Fruit fly (Drosophila melanogaster) whole organism, embryonic: Measurements from ENCODE around the gene CG13117.

Experiments used
- Bteb2 ChIP-seq: fragments of 200-800 bp; sonication (Bioruptor generic); optimal IDR thresholded peaks from 2 replicates; lab custom pipeline; 2016; ENCODE audit warnings: missing biosample characterization, missing genetic modification characterization
- C15 ChIP-seq: fragments of 200-800 bp; sonication (Bioruptor generic); IDR thresholded peaks from 3 replicates; pipeline ENCODE4 v1.3.6; 2022; ENCODE audit warnings: missing biosample characterization, missing genetic modification characterization
- CG10979 ChIP-seq: fragments of 200-800 bp; sonication (Bioruptor generic); optimal IDR thresholded peaks from 2 replicates; lab custom pipeline; 2018; ENCODE audit warnings: missing biosample characterization, mild to moderate bottlenecking, missing genetic modification characterization, moderate library complexity
- CG11504 ChIP-seq: fragments of 200-800 bp; sonication (Bioruptor generic); optimal IDR thresholded peaks from 3 replicates; lab custom pipeline; 2019; ENCODE audit warnings: missing biosample characterization, mild to moderate bottlenecking, missing genetic modification characterization, moderate library complexity
- CG12071 ChIP-seq: fragments of 200-800 bp; sonication (Bioruptor generic); optimal IDR thresholded peaks from 3 replicates; lab custom pipeline; 2018; ENCODE audit warnings: missing biosample characterization, mild to moderate bottlenecking, missing genetic modification characterization
- CG12769 ChIP-seq: fragments of 200-800 bp; sonication (Bioruptor generic); optimal IDR thresholded peaks from 2 replicates; lab custom pipeline; 2019; ENCODE audit warnings: missing biosample characterization, mild to moderate bottlenecking, missing genetic modification characterization, moderate library complexity
- CG1647 ChIP-seq: fragments of 200-800 bp; sonication (Bioruptor generic); optimal IDR thresholded peaks from 3 replicates; lab custom pipeline; 2016; ENCODE audit warnings: missing biosample characterization, missing genetic modification characterization
- CG16779 ChIP-seq: fragments of 200-800 bp; sonication (Bioruptor generic); IDR thresholded peaks from 2 replicates; pipeline ENCODE4 v1.3.6; 2022; ENCODE audit warnings: missing biosample characterization, missing genetic modification characterization
- CG2199 ChIP-seq: fragments of 200-800 bp; sonication (Bioruptor generic); IDR thresholded peaks from 3 replicates; pipeline ENCODE4 v1.3.6; 2022; ENCODE audit warnings: missing biosample characterization, missing genetic modification characterization
- CG2875 ChIP-seq: fragments of 200-800 bp; sonication (Bioruptor generic); optimal IDR thresholded peaks from 2 replicates; lab custom pipeline; 2017; ENCODE audit warnings: missing biosample characterization, mild to moderate bottlenecking, missing genetic modification characterization, missing genetic modification reagents
- CG3838 ChIP-seq: fragments of 200-800 bp; sonication (Bioruptor generic); optimal IDR thresholded peaks from 3 replicates; lab custom pipeline; 2016; ENCODE audit warnings: missing biosample characterization, missing genetic modification characterization
- CG4617 ChIP-seq: fragments of 200-800 bp; sonication (Bioruptor generic); optimal IDR thresholded peaks from 3 replicates; lab custom pipeline; 2016; ENCODE audit warnings: missing biosample characterization, missing genetic modification characterization, borderline replicate concordance
- CG6689 ChIP-seq: fragments of 200-800 bp; sonication (Bioruptor generic); IDR thresholded peaks from 2 replicates; pipeline ENCODE4 v1.3.6; 2022; ENCODE audit warnings: missing biosample characterization, missing genetic modification characterization
- Deaf1 ChIP-seq: fragments of 200-800 bp; optimal IDR thresholded peaks from 3 replicates; lab custom pipeline; 2019; ENCODE audit warnings: missing biosample characterization, mild to moderate bottlenecking, missing genetic modification characterization, moderate library complexity
- Dek ChIP-seq: fragments of 200-800 bp; sonication (Bioruptor generic); optimal IDR thresholded peaks from 3 replicates; lab custom pipeline; 2019; ENCODE audit warnings: missing biosample characterization, mild to moderate bottlenecking, missing genetic modification characterization, moderate library complexity
- Doc2 ChIP-seq: fragments of 200-800 bp; sonication (Bioruptor generic); IDR thresholded peaks from 2 replicates; pipeline ENCODE4 v1.3.6; 2022; ENCODE audit warnings: missing biosample characterization, missing genetic modification characterization
- E2f1 ChIP-seq: fragments of 200-800 bp; sonication (Bioruptor generic); IDR thresholded peaks from 2 replicates; pipeline ENCODE4 v1.3.6; 2022; ENCODE audit warnings: missing biosample characterization, missing genetic modification characterization
- H15 ChIP-seq: fragments of 200-800 bp; sonication (Bioruptor generic); IDR thresholded peaks from 3 replicates; pipeline ENCODE4 v1.3.6; 2022; ENCODE audit warnings: missing biosample characterization, missing genetic modification characterization
- HLH3B ChIP-seq: fragments of 200-800 bp; sonication (Bioruptor generic); IDR thresholded peaks from 2 replicates; pipeline ENCODE4 v1.3.6; 2022; ENCODE audit warnings: missing biosample characterization, missing genetic modification characterization
- Lhr ChIP-seq: fragments of 200-800 bp; sonication (Bioruptor generic); optimal IDR thresholded peaks from 3 replicates; lab custom pipeline; 2017; ENCODE audit warnings: mild to moderate bottlenecking, missing biosample characterization, missing genetic modification reagents, missing genetic modification characterization
- Mad ChIP-seq: fragments of 200-800 bp; sonication (Bioruptor generic); optimal IDR thresholded peaks from 2 replicates; lab custom pipeline; 2016; ENCODE audit warnings: missing biosample characterization, missing genetic modification characterization
- Meics ChIP-seq: fragments of 200-800 bp; sonication (Bioruptor generic); optimal IDR thresholded peaks from 2 replicates; lab custom pipeline; 2017; ENCODE audit warnings: missing biosample characterization, mild to moderate bottlenecking, missing genetic modification characterization
- NfI ChIP-seq: fragments of 200-800 bp; sonication (Bioruptor generic); optimal IDR thresholded peaks from 3 replicates; lab custom pipeline; 2018; ENCODE audit warnings: missing biosample characterization, mild to moderate bottlenecking, missing genetic modification characterization, moderate library complexity
- TFAM ChIP-seq: fragments of 200-800 bp; sonication (Bioruptor generic); optimal IDR thresholded peaks from 2 replicates; lab custom pipeline; 2017; ENCODE audit warnings: missing biosample characterization, missing genetic modification characterization, inconsistent platforms
- ato ChIP-seq: fragments of 200-800 bp; sonication (Bioruptor generic); IDR thresholded peaks from 2 replicates; pipeline ENCODE4 v1.3.6; 2022; ENCODE audit warnings: missing biosample characterization, missing genetic modification characterization; ENCODE audit not compliant: partially characterized antibody
- bsh ChIP-seq, 2 experiments: fragments of 200-800 bp; sonication (Bioruptor generic); optimal IDR thresholded peaks; 2 replicates each; lab custom pipeline; 2017 to 2018; ENCODE audit warnings: mild to moderate bottlenecking in 2 of 2, missing biosample characterization in 2 of 2, missing genetic modification characterization in 2 of 2, moderate library complexity in 1 of 2
- croc ChIP-seq: fragments of 200-800 bp; sonication (Bioruptor generic); conservative IDR thresholded peaks from 3 replicates; pipeline ENCODE4 v1.3.6; 2022; ENCODE audit warnings: missing biosample characterization, missing genetic modification characterization
- cwo ChIP-seq: fragments of 200-800 bp; sonication (Bioruptor generic); optimal IDR thresholded peaks from 3 replicates; lab custom pipeline; 2017; ENCODE audit warnings: missing biosample characterization, missing genetic modification characterization, mild to moderate bottlenecking, moderate library complexity, missing genetic modification reagents
- dpn ChIP-seq, 2 experiments: fragments of 200-800 bp; sonication (Bioruptor generic); optimal IDR thresholded peaks; 3 replicates each; lab custom pipeline; 2016; ENCODE audit warnings: missing biosample characterization in 2 of 2, missing genetic modification characterization in 2 of 2
- emc ChIP-seq: fragments of 200-800 bp; sonication (Bioruptor generic); optimal IDR thresholded peaks from 2 replicates; lab custom pipeline; 2016; ENCODE audit warnings: missing biosample characterization, missing genetic modification characterization
- ems ChIP-seq: fragments of 200-800 bp; sonication (Bioruptor generic); optimal IDR thresholded peaks from 3 replicates; lab custom pipeline; 2016; ENCODE audit warnings: missing biosample characterization, missing genetic modification characterization
- fd96Cb ChIP-seq: fragments of 200-800 bp; sonication (Bioruptor generic); optimal IDR thresholded peaks from 2 replicates; lab custom pipeline; 2018; ENCODE audit warnings: missing biosample characterization, mild to moderate bottlenecking, missing genetic modification characterization, moderate library complexity
- ftz-f1 ChIP-seq: fragments of 200-800 bp; sonication (Bioruptor generic); optimal IDR thresholded peaks from 2 replicates; lab custom pipeline; 2016; ENCODE audit warnings: missing biosample characterization, missing genetic modification characterization
- kah ChIP-seq: fragments of 200-800 bp; sonication (Bioruptor generic); optimal IDR thresholded peaks from 2 replicates; lab custom pipeline; 2018; ENCODE audit warnings: missing biosample characterization, mild to moderate bottlenecking, missing genetic modification characterization
- lab ChIP-seq: fragments of 200-800 bp; sonication (Bioruptor generic); optimal IDR thresholded peaks from 3 replicates; lab custom pipeline; 2017; ENCODE audit warnings: missing biosample characterization, missing genetic modification characterization, mild to moderate bottlenecking, moderate library complexity, missing genetic modification reagents
- maf-S ChIP-seq: fragments of 200-800 bp; sonication (Bioruptor generic); optimal IDR thresholded peaks from 2 replicates; lab custom pipeline; 2016; ENCODE audit warnings: missing biosample characterization, missing genetic modification characterization
- nau ChIP-seq: fragments of 200-800 bp; sonication (Bioruptor generic); optimal IDR thresholded peaks from 3 replicates; lab custom pipeline; 2017; ENCODE audit warnings: missing biosample characterization, mild to moderate bottlenecking, missing genetic modification characterization, missing genetic modification reagents
- pan ChIP-seq, 4 experiments: fragments of >200 bp in 3 of 4; fragments of 200-800 bp in 1 of 4; sonication (Bioruptor generic) in 1 of 4; optimal IDR thresholded peaks in 3 of 4; IDR thresholded peaks in 1 of 4; 2 replicates each; pipeline versions ENCODE4 v1.3.6 to Lab custom; 2017 to 2022; ENCODE audit warnings: missing biosample characterization in 2 of 4, missing genetic modification characterization in 2 of 4, mixed read lengths in 1 of 4
- pita ChIP-seq: fragments of 200-800 bp; sonication (Bioruptor generic); optimal IDR thresholded peaks from 2 replicates; lab custom pipeline; 2017; ENCODE audit warnings: missing biosample characterization, mild to moderate bottlenecking, missing genetic modification characterization
- pnt ChIP-seq: fragments of 200-800 bp; sonication (Bioruptor generic); optimal IDR thresholded peaks from 3 replicates; lab custom pipeline; 2016; ENCODE audit warnings: missing biosample characterization, missing genetic modification characterization
- pros ChIP-seq: fragments of 200-800 bp; sonication (Bioruptor generic); optimal IDR thresholded peaks from 3 replicates; lab custom pipeline; 2019; ENCODE audit warnings: missing biosample characterization, mild to moderate bottlenecking, missing genetic modification characterization, moderate library complexity
- sd ChIP-seq: fragments of 200-800 bp; sonication (Bioruptor generic); optimal IDR thresholded peaks from 3 replicates; lab custom pipeline; 2018; ENCODE audit warnings: missing biosample characterization, mild to moderate bottlenecking, missing genetic modification characterization, moderate library complexity
- sim ChIP-seq: fragments of 200-800 bp; sonication (Bioruptor generic); IDR thresholded peaks from 2 replicates; pipeline ENCODE4 v1.3.6; 2022; ENCODE audit warnings: missing biosample characterization, missing genetic modification characterization
- sqz ChIP-seq: fragments of 200-800 bp; sonication (Bioruptor generic); optimal IDR thresholded peaks from 3 replicates; lab custom pipeline; 2018; ENCODE audit warnings: missing biosample characterization, mild to moderate bottlenecking, missing genetic modification characterization
- sr ChIP-seq: fragments of 200-800 bp; sonication (Bioruptor generic); IDR thresholded peaks from 3 replicates; pipeline ENCODE4 v1.3.6; 2022; ENCODE audit warnings: missing biosample characterization, missing genetic modification characterization
- tio ChIP-seq: fragments of 200-800 bp; sonication (Bioruptor generic); optimal IDR thresholded peaks from 2 replicates; lab custom pipeline; 2017; ENCODE audit warnings: missing biosample characterization, missing genetic modification characterization, inconsistent platforms
- unc-4 ChIP-seq: fragments of 200-800 bp; sonication (Bioruptor generic); IDR thresholded peaks from 2 replicates; pipeline ENCODE4 v1.3.6; 2022; ENCODE audit warnings: missing biosample characterization, missing genetic modification characterization; ENCODE audit not compliant: partially characterized antibody
- usp ChIP-seq: fragments of >200 bp; optimal IDR thresholded peaks from 2 replicates; lab custom pipeline; 2017; ENCODE audit warnings: missing biosample characterization, missing genetic modification characterization
- zen ChIP-seq: fragments of 200-800 bp; sonication (Bioruptor generic); optimal IDR thresholded peaks from 3 replicates; lab custom pipeline; 2018; ENCODE audit warnings: missing biosample characterization, mild to moderate bottlenecking, missing genetic modification characterization, moderate library complexity
- zfh1 ChIP-seq: fragments of 200-800 bp; sonication (Bioruptor generic); IDR thresholded peaks from 3 replicates; pipeline ENCODE4 v1.3.6; 2022; ENCODE audit warnings: missing biosample characterization, missing genetic modification characterization

CG13117 gene

DNA sequence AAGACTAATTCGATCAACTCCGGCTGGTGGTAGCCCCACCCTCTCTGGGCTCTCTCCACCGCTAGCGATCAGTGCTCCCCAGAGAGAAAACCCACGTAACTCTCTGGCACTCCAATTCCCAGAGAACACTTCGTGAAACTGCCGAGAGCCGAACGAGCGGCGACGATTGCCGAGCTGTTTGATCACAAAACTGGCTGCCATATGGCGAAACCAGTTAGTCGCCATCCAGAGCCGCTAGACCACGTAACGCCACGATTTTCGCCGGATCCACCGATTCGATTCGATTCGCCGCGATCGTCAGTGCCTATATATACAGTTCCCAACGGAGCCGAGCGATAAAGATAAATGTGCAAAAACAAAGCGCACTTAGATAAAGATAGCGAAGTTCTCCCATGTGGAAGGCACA is 45.7 kb downstream of the CG13117 start, which contains the start of gene IP3K1 (continued):
- TF ChIP-seq sim (no peak), ems (GFP tag; lab: Kevin White, UChicago) (no peak), C15 (GFP tag; lab: Robert Waterston, UW) (no peak), Meics (GFP tag; lab: Kevin White, UChicago) (peak; percentile 35), TFAM (GFP tag; lab: Kevin White, UChicago) (no peak), lab (GFP tag; lab: Kevin White, UChicago) (peak; percentile 81), Bteb2 (GFP tag; lab: Kevin White, UChicago) (no peak), sd (tag; lab: Kevin White, UChicago) (peak; percentile 53), maf-S (GFP tag; lab: Kevin White, UChicago) (peak; percentile 16), CG2199 (GFP tag; lab: Robert Waterston, UW) (0 out of 3 replicates have a peak, but pooled peaks have one; percentile 70), dpn (GFP tag; optimal IDR thresholded peaks at IDR 0.05; lab: Kevin White, UChicago) (peak; percentile 9 to 21), CG12071 (peak; percentile 63), nau (GFP tag; lab: Kevin White, UChicago) (peak; percentile 52), CG2875 (GFP tag; lab: Kevin White, UChicago) (peak; percentile 16), cwo (peak; percentile 50), CG11504 (tag; lab: Kevin White, UChicago) (no peak), CG3838 (no peak), usp (no peak), Deaf1 (peak; percentile 100), CG6689 (GFP tag; lab: Robert Waterston, UW) (no peak), sr (GFP tag; lab: Robert Waterston, UW) (peak; percentile 72; the same call in 2 of the 3 replicates), CG1647 (GFP tag; lab: Kevin White, UChicago) (no peak), zfh1 (GFP tag; lab: Robert Waterston, UW) (no peak), ftz-f1 (GFP tag; lab: Kevin White, UChicago) (peak; percentile 65), E2f1 (GFP tag; lab: Robert Waterston, UW) (peak; percentile 30; the same call in 1 of the 2 replicates), Doc2 (GFP tag; lab: Robert Waterston, UW) (no peak), tio (GFP tag; lab: Kevin White, UChicago) (no peak), Mad (GFP tag; lab: Kevin White, UChicago) (no peak), NfI (GFP tag; lab: Kevin White, UChicago) (peak; percentile 3), pros (GFP tag; lab: Kevin White, UChicago) (no peak), croc (GFP tag; lab: Robert Waterston, UW) (no peak), kah (GFP tag; lab: Kevin White, UChicago) (peak; percentile 56), ato (GFP tag; lab: Robert Waterston, UW) (peak; percentile 80), pita (GFP tag; lab: Kevin White, UChicago) (no peak), Lhr (no peak), H15 (GFP tag; lab: Robert Waterston, UW) (no peak), sqz (GFP tag; lab: Kevin White, UChicago) (peak; percentile 25), fd96Cb (tag; lab: Kevin White, UChicago) (no peak), HLH3B (GFP tag; lab: Robert Waterston, UW) (peak; percentile 43; the same call in 1 of the 2 replicates), unc-4 (peak; percentile 60), CG16779 (GFP tag; lab: Robert Waterston, UW) (peak; percentile 48; the same call in 1 of the 2 replicates), CG4617 (GFP tag; lab: Kevin White, UChicago) (no peak), CG12769 (peak; percentile 99), pnt (GFP tag; lab: Kevin White, UChicago) (no peak), CG10979 (tag; lab: Kevin White, UChicago) (no peak), zen (tag; lab: Kevin White, UChicago) (no peak), emc (GFP tag; lab: Kevin White, UChicago) (no peak), pan (optimal IDR thresholded peaks at IDR 0.05; lab: Kevin White, UChicago) (no peak), pan (GFP tag; optimal IDR thresholded peaks at IDR 0.05 in 1 of 2, IDR thresholded peaks at IDR 0.05 in 1 of 2) (peak in 1 of 2 experiments; percentile 46), Dek (tag; lab: Kevin White, UChicago) (no peak), bsh (GFP tag; optimal IDR thresholded peaks at IDR 0.05; lab: Kevin White, UChicago) (peak in 1 of 2 experiments; percentile 25)
